Fruit fly (Drosophila melanogaster) whole organism, embryonic: ENCODE measurements around the gene Liprin-beta.

ENCODE experiments used
- BEAF-32 ChIP-seq: fragments of 200-800 bp; sonication (Bioruptor generic); optimal IDR thresholded peaks from 3 replicates; lab custom pipeline; 2017; ENCODE audit warnings: missing biosample characterization, missing genetic modification characterization, mild to moderate bottlenecking, moderate library complexity, missing genetic modification reagents
- CG11247 ChIP-seq: fragments of 200-800 bp; sonication (Bioruptor generic); IDR thresholded peaks from 2 replicates; pipeline ENCODE4 v1.3.6; 2022; ENCODE audit warnings: missing biosample characterization, missing genetic modification characterization
- CG11456 ChIP-seq: fragments of 200-800 bp; sonication (Bioruptor generic); IDR thresholded peaks from 3 replicates; pipeline ENCODE4 v1.3.6; 2022; ENCODE audit warnings: missing biosample characterization, missing genetic modification characterization
- CG13624 ChIP-seq: fragments of 200-800 bp; sonication (Bioruptor generic); optimal IDR thresholded peaks from 2 replicates; lab custom pipeline; 2016; ENCODE audit warnings: missing biosample characterization, missing genetic modification characterization
- CG14050 ChIP-seq: fragments of 200-800 bp; sonication (Bioruptor generic); IDR thresholded peaks from 3 replicates; pipeline ENCODE4 v1.3.6; 2022; ENCODE audit warnings: missing biosample characterization, missing genetic modification characterization
- CG15269 ChIP-seq: fragments of 200-800 bp; sonication (Bioruptor generic); optimal IDR thresholded peaks from 2 replicates; lab custom pipeline; 2018; ENCODE audit warnings: missing biosample characterization, mild to moderate bottlenecking, missing genetic modification characterization, moderate library complexity
- CG17829 ChIP-seq: fragments of 200-800 bp; optimal IDR thresholded peaks from 2 replicates; lab custom pipeline; 2019; ENCODE audit warnings: missing biosample characterization, mild to moderate bottlenecking, missing genetic modification characterization, moderate library complexity
- CG3065 ChIP-seq: fragments of 200-800 bp; sonication (Bioruptor generic); optimal IDR thresholded peaks from 2 replicates; lab custom pipeline; 2016; ENCODE audit warnings: missing biosample characterization, missing genetic modification characterization
- CG32532 ChIP-seq: fragments of 200-800 bp; sonication (Bioruptor generic); IDR thresholded peaks from 2 replicates; pipeline ENCODE4 v1.3.6; 2022; ENCODE audit warnings: missing biosample characterization, missing genetic modification characterization
- CG32767 ChIP-seq: fragments of 200-800 bp; sonication (Bioruptor generic); IDR thresholded peaks from 2 replicates; pipeline ENCODE4 v1.3.6; 2022; ENCODE audit warnings: missing biosample characterization, missing genetic modification characterization
- CG34224 ChIP-seq: fragments of 200-800 bp; sonication (Bioruptor generic); IDR thresholded peaks from 3 replicates; pipeline ENCODE4 v1.3.6; 2022; ENCODE audit warnings: missing biosample characterization, missing genetic modification characterization; ENCODE audit not compliant: partially characterized antibody
- CG42726 ChIP-seq: fragments of 200-800 bp; sonication (Bioruptor generic); IDR thresholded peaks from 2 replicates; pipeline ENCODE4 v1.3.6; 2022; ENCODE audit warnings: missing biosample characterization, missing genetic modification characterization; ENCODE audit not compliant: partially characterized antibody
- CG4820 ChIP-seq: fragments of 200-800 bp; sonication (Bioruptor generic); optimal IDR thresholded peaks from 3 replicates; lab custom pipeline; 2016; ENCODE audit warnings: missing biosample characterization, missing genetic modification characterization
- CG5180 ChIP-seq: fragments of 200-800 bp; sonication (Bioruptor generic); optimal IDR thresholded peaks from 3 replicates; lab custom pipeline; 2017; ENCODE audit warnings: missing biosample characterization, missing genetic modification characterization, mild to moderate bottlenecking, moderate library complexity, missing genetic modification reagents
- CG6854 ChIP-seq: fragments of 200-800 bp; sonication (Bioruptor generic); optimal IDR thresholded peaks from 3 replicates; lab custom pipeline; 2017; ENCODE audit warnings: missing biosample characterization, mild to moderate bottlenecking, missing genetic modification characterization
- CG8388 ChIP-seq: fragments of 200-800 bp; sonication (Bioruptor generic); optimal IDR thresholded peaks from 2 replicates; lab custom pipeline; 2019; ENCODE audit warnings: missing biosample characterization, mild to moderate bottlenecking, missing genetic modification characterization, moderate library complexity
- CG8478 ChIP-seq: fragments of >200 bp; optimal IDR thresholded peaks from 2 replicates; lab custom pipeline; 2018
- CG9797 ChIP-seq: fragments of 200-800 bp; sonication (Bioruptor generic); optimal IDR thresholded peaks from 3 replicates; lab custom pipeline; 2018; ENCODE audit warnings: missing biosample characterization, mild to moderate bottlenecking, missing genetic modification characterization
- Dad ChIP-seq: fragments of 200-800 bp; sonication (Bioruptor generic); optimal IDR thresholded peaks from 3 replicates; lab custom pipeline; 2016; ENCODE audit warnings: missing biosample characterization, missing genetic modification characterization
- Ets97D ChIP-seq: fragments of 200-800 bp; sonication (Bioruptor generic); optimal IDR thresholded peaks from 3 replicates; lab custom pipeline; 2016; ENCODE audit warnings: missing biosample characterization, missing genetic modification characterization
- MESR4 ChIP-seq: fragments of 200-800 bp; sonication (Bioruptor generic); optimal IDR thresholded peaks from 2 replicates; lab custom pipeline; 2018; ENCODE audit warnings: missing biosample characterization, mild to moderate bottlenecking, missing genetic modification characterization, moderate library complexity
- Med ChIP-seq: fragments of 200-800 bp; sonication (Bioruptor generic); peaks from one replicate; lab custom pipeline; 2016; ENCODE audit warnings: missing biosample characterization, missing genetic modification characterization, mild to moderate bottlenecking, inconsistent platforms, moderate library complexity
- Nf-YC ChIP-seq: fragments of 200-800 bp; optimal IDR thresholded peaks from 3 replicates; lab custom pipeline; 2019; ENCODE audit warnings: missing biosample characterization, mild to moderate bottlenecking, missing genetic modification characterization, moderate library complexity
- Stat92E ChIP-seq, 3 experiments: fragments of >200 bp in 2 of 3; fragments of 200-800 bp in 1 of 3; sonication (Bioruptor generic) in 1 of 3; optimal IDR thresholded peaks; 2 replicates each; lab custom pipeline; 2017 to 2019; ENCODE audit warnings: missing biosample characterization in 3 of 3, missing genetic modification characterization in 3 of 3, mild to moderate bottlenecking in 1 of 3, moderate library complexity in 1 of 3
- ac ChIP-seq: fragments of 200-800 bp; sonication (Bioruptor generic); optimal IDR thresholded peaks from 3 replicates; lab custom pipeline; 2017; ENCODE audit warnings: missing biosample characterization, mild to moderate bottlenecking, missing genetic modification characterization
- amos ChIP-seq: fragments of 200-800 bp; sonication (Bioruptor generic); IDR thresholded peaks from 2 replicates; pipeline ENCODE4 v1.3.6; 2022; ENCODE audit warnings: missing biosample characterization, missing genetic modification characterization; ENCODE audit not compliant: partially characterized antibody
- ato ChIP-seq: fragments of 200-800 bp; sonication (Bioruptor generic); IDR thresholded peaks from 2 replicates; pipeline ENCODE4 v1.3.6; 2022; ENCODE audit warnings: missing biosample characterization, missing genetic modification characterization; ENCODE audit not compliant: partially characterized antibody
- cg ChIP-seq: fragments of 200-800 bp; sonication (Bioruptor generic); optimal IDR thresholded peaks from 3 replicates; lab custom pipeline; 2019; ENCODE audit warnings: missing biosample characterization, mild to moderate bottlenecking, missing genetic modification characterization, moderate library complexity
- croc ChIP-seq: fragments of 200-800 bp; sonication (Bioruptor generic); conservative IDR thresholded peaks from 3 replicates; pipeline ENCODE4 v1.3.6; 2022; ENCODE audit warnings: missing biosample characterization, missing genetic modification characterization
- crol ChIP-seq: fragments of 200-800 bp; sonication (Bioruptor generic); IDR thresholded peaks from 2 replicates; pipeline ENCODE4 v1.3.6; 2022; ENCODE audit warnings: missing biosample characterization, missing genetic modification characterization
- dan ChIP-seq: fragments of 200-800 bp; sonication (Bioruptor generic); IDR thresholded peaks from 2 replicates; pipeline ENCODE4 v1.3.6; 2022; ENCODE audit warnings: missing biosample characterization, missing genetic modification characterization
- dimm ChIP-seq: fragments of 200-800 bp; sonication (Bioruptor generic); IDR thresholded peaks from 2 replicates; pipeline ENCODE4 v1.3.6; 2022; ENCODE audit warnings: missing biosample characterization, missing genetic modification characterization
- dpn ChIP-seq, 2 experiments: fragments of 200-800 bp; sonication (Bioruptor generic); optimal IDR thresholded peaks; 3 replicates each; lab custom pipeline; 2016; ENCODE audit warnings: missing biosample characterization in 2 of 2, missing genetic modification characterization in 2 of 2
- ind ChIP-seq: fragments of 200-800 bp; sonication (Bioruptor generic); optimal IDR thresholded peaks from 3 replicates; lab custom pipeline; 2016; ENCODE audit warnings: missing biosample characterization, missing genetic modification characterization
- kni ChIP-seq: fragments of 200-800 bp; sonication (Bioruptor generic); optimal IDR thresholded peaks from 3 replicates; lab custom pipeline; 2017; ENCODE audit warnings: mild to moderate bottlenecking, missing biosample characterization, missing genetic modification reagents, missing genetic modification characterization
- lilli ChIP-seq: fragments of 200-800 bp; sonication (Bioruptor generic); optimal IDR thresholded peaks from 3 replicates; lab custom pipeline; 2016; ENCODE audit warnings: missing biosample characterization, missing genetic modification characterization
- rib ChIP-seq: fragments of 200-800 bp; sonication (Bioruptor generic); IDR thresholded peaks from 2 replicates; pipeline ENCODE4 v1.3.6; 2022; ENCODE audit warnings: missing biosample characterization, missing genetic modification characterization
- row ChIP-seq: fragments of 200-800 bp; sonication (Bioruptor generic); IDR thresholded peaks from 3 replicates; pipeline ENCODE4 v1.3.6; 2022; ENCODE audit warnings: missing biosample characterization, missing genetic modification characterization
- slbo ChIP-seq: fragments of 200-800 bp; sonication (Bioruptor generic); IDR thresholded peaks from 2 replicates; pipeline ENCODE4 v1.3.6; 2022; ENCODE audit warnings: missing biosample characterization, missing genetic modification characterization
- sna ChIP-seq: fragments of 200-800 bp; sonication (Bioruptor generic); IDR thresholded peaks from 2 replicates; pipeline ENCODE4 v1.3.6; 2022; ENCODE audit warnings: missing biosample characterization, missing genetic modification characterization; ENCODE audit not compliant: partially characterized antibody
- so ChIP-seq: fragments of 200-800 bp; sonication (Bioruptor generic); IDR thresholded peaks from 3 replicates; pipeline ENCODE4 v1.3.6; 2022; ENCODE audit warnings: missing biosample characterization, missing genetic modification characterization
- tna ChIP-seq: fragments of 200-800 bp; sonication (Bioruptor generic); IDR thresholded peaks from 2 replicates; pipeline ENCODE4 v1.3.6; 2022; ENCODE audit warnings: missing biosample characterization, missing genetic modification characterization; ENCODE audit not compliant: partially characterized antibody
- unc-4 ChIP-seq: fragments of 200-800 bp; sonication (Bioruptor generic); IDR thresholded peaks from 2 replicates; pipeline ENCODE4 v1.3.6; 2022; ENCODE audit warnings: missing biosample characterization, missing genetic modification characterization; ENCODE audit not compliant: partially characterized antibody
- usp ChIP-seq: fragments of >200 bp; optimal IDR thresholded peaks from 2 replicates; lab custom pipeline; 2017; ENCODE audit warnings: missing biosample characterization, missing genetic modification characterization
- wdn ChIP-seq: fragments of 200-800 bp; sonication (Bioruptor generic); IDR thresholded peaks from 2 replicates; pipeline ENCODE4 v1.3.6; 2022; ENCODE audit warnings: missing biosample characterization, missing genetic modification characterization
- zen ChIP-seq: fragments of 200-800 bp; sonication (Bioruptor generic); optimal IDR thresholded peaks from 3 replicates; lab custom pipeline; 2018; ENCODE audit warnings: missing biosample characterization, mild to moderate bottlenecking, missing genetic modification characterization, moderate library complexity
- zf30C ChIP-seq: fragments of 200-800 bp; sonication (Bioruptor generic); optimal IDR thresholded peaks from 3 replicates; lab custom pipeline; 2018; ENCODE audit warnings: missing biosample characterization, mild to moderate bottlenecking, missing genetic modification characterization

The Liprin-beta gene

dm6 chr3L:13499932-13500719, 12.9 kb upstream of the Liprin-beta start (continued):
- TF ChIP-seq CG42726 (GFP tag; lab: Robert Waterston, UW), result 0 out of 2 replicates have a peak, but pooled peaks have one; percentile 20
- no peak for TF ChIP-seq croc
- TF ChIP-seq CG3065 (GFP tag; lab: Kevin White, UChicago), result no peak
- TF ChIP-seq dpn (GFP tag; optimal IDR thresholded peaks at IDR 0.05; lab: Kevin White, UChicago), result no peak
- no peak for TF ChIP-seq CG14050 (GFP tag; lab: Robert Waterston, UW)
- 0 out of 2 replicates have a peak, but pooled peaks have one; percentile 35 for TF ChIP-seq slbo
- TF ChIP-seq rib (GFP tag; lab: Robert Waterston, UW), result no peak
- no peak for TF ChIP-seq CG6854 (GFP tag; lab: Kevin White, UChicago)
- TF ChIP-seq CG4820 (GFP tag; lab: Kevin White, UChicago), result no peak
- TF ChIP-seq zf30C (GFP tag; lab: Kevin White, UChicago), result peak; percentile 81
- TF ChIP-seq dan (GFP tag; lab: Robert Waterston, UW), result no peak
- TF ChIP-seq CG8478 (lab: Kevin White, UChicago), result no peak
- no peak for TF ChIP-seq dimm (GFP tag; lab: Robert Waterston, UW)
- TF ChIP-seq CG11456 (GFP tag; lab: Robert Waterston, UW), result 0 out of 3 replicates have a peak, but pooled peaks have one; percentile 18
- 0 out of 2 replicates have a peak, but pooled peaks have one; percentile 22 for TF ChIP-seq CG32532 (GFP tag; lab: Robert Waterston, UW)
- TF ChIP-seq wdn (GFP tag; lab: Robert Waterston, UW), result no peak
- peak; percentile 68 for TF ChIP-seq cg (GFP tag; lab: Kevin White, UChicago)
- TF ChIP-seq CG11247, result 0 out of 2 replicates have a peak, but pooled peaks have one; percentile 6
- TF ChIP-seq crol, result peak; percentile 45
- TF ChIP-seq ind (GFP tag; lab: Kevin White, UChicago), result no peak
- TF ChIP-seq CG9797, result no peak
- 0 out of 3 replicates have a peak, but pooled peaks have one; percentile 7 for TF ChIP-seq row (GFP tag; lab: Robert Waterston, UW)
- no peak for TF ChIP-seq CG8388 (GFP tag; lab: Kevin White, UChicago)
- no peak for TF ChIP-seq so (GFP tag; lab: Robert Waterston, UW)
- no peak for TF ChIP-seq zen (tag; lab: Kevin White, UChicago)
- TF ChIP-seq, all 482 proteins: peak for 18

DNA sequence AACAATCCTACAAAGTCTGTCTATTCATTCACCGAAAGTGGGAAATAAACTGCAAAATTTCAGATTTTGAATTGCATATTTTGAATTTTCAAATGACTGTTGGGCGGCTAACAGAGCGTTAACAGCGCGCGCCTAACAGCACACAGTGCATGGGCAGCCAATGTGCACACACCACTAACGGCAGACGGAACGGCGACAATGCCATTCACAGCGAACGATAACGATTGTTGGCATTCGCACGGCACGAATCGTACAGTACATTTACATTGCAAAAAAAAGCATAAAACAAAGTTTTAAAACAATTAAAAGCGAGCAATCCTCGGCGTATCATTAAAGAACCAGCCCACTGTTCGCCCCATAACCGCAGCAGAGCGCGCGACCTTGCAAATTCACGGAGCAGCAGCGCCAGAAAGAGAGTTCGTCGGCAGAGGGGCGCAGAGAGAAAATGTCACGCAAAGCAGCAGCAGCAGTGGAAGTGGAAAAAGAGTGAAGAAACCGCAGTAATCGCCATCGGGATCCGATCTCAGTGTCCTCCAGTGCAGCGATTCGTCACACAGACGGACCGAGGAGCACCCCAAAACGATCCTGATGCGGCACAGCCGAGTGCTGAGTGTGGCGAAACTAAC, 10.5 kb upstream of the Liprin-beta start, which contains the start of gene Spt20:
Gene Spt20, plus strand, starts transcription at position 224 of the 626 bp plus-strand sequence.
- TF ChIP-seq CG34224 (peak; percentile 45; the same call in 1 of the 3 replicates), usp (GFP tag; lab: Kevin White, UChicago) (no peak), crol (peak; percentile 76), Stat92E (GFP tag; optimal IDR thresholded peaks at IDR 0.05; lab: Kevin White, UChicago) (peak in 1 of 3 experiments; percentile 32), CG15269 (no peak), CG13624 (no peak), amos (peak; percentile 52; the same call in 1 of the 2 replicates), MESR4 (GFP tag; lab: Kevin White, UChicago) (peak; percentile 85), ato (GFP tag; lab: Robert Waterston, UW) (peak; percentile 58), unc-4 (GFP tag; lab: Robert Waterston, UW) (peak; percentile 55), Nf-YC (tag; lab: Kevin White, UChicago) (no peak), Ets97D (GFP tag; lab: Kevin White, UChicago) (peak; percentile 69), BEAF-32 (GFP tag; lab: Kevin White, UChicago) (peak; percentile 63), CG17829 (peak; percentile 19), sna (GFP tag; lab: Robert Waterston, UW) (peak; percentile 41; the same call in 1 of the 2 replicates), Med (GFP tag; lab: Kevin White, UChicago) (peak; percentile 90), CG9797 (peak; percentile 13), ac (GFP tag; lab: Kevin White, UChicago) (no peak), kni (GFP tag; lab: Kevin White, UChicago) (no peak), lilli (GFP tag; lab: Kevin White, UChicago) (no peak), Dad (GFP tag; lab: Kevin White, UChicago) (no peak), tna (peak; percentile 37; the same call in 1 of the 2 replicates), CG32767 (GFP tag; lab: Robert Waterston, UW) (no peak), CG5180 (GFP tag; lab: Kevin White, UChicago) (no peak)
